Worm (Caenorhabditis elegans) whole organism, mixed stage, embryonic: ENCODE measurements around the gene tmd-2.

Source experiments
- drap-1 ChIP-seq: fragments of 200-800 bp; sonication (Bioruptor generic); optimal IDR thresholded peaks from 3 replicates; lab custom pipeline; 2018; ENCODE audit warnings: mild to moderate bottlenecking, missing genetic modification characterization, missing compliant biosample characterization
- lin-13 ChIP-seq: fragments of 150-350 bp; optimal IDR thresholded peaks from 2 replicates; lab custom pipeline; 2014; ENCODE audit warnings: missing biosample characterization, missing genetic modification characterization
- nhr-28 ChIP-seq: fragments of 150-350 bp; optimal IDR thresholded peaks from 2 replicates; lab custom pipeline; 2014; ENCODE audit warnings: missing biosample characterization, missing genetic modification characterization
- ztf-11 ChIP-seq: fragments of 150-350 bp; optimal IDR thresholded peaks from 2 replicates; lab custom pipeline; 2014; ENCODE audit warnings: missing biosample characterization, missing genetic modification characterization

ce11 chrV:8355435-8356212 is 21.2 kb downstream of the tmd-2 start, which contains the start of gene mom-2:
- TF ChIP-seq lin-13 (tag; lab: Kevin White, UChicago) (no peak), ztf-11 (no peak), drap-1 (GFP tag; lab: Kevin White, UChicago) (no peak), nhr-28 (tag; lab: Kevin White, UChicago) (no peak)
